Worm (Caenorhabditis elegans) whole organism, L3 larva: ENCODE data around the gene gphr-1.

Experiments used
- R02D3.7 ChIP-seq: fragments of 150-350 bp; optimal IDR thresholded peaks from 2 replicates; lab custom pipeline; 2014; ENCODE audit warnings: missing biosample characterization, missing genetic modification characterization
- ZK546.5 ChIP-seq: sonication (generic microtip); optimal IDR thresholded peaks from 2 replicates; lab custom pipeline; 2017; ENCODE audit warnings: missing biosample characterization, missing genetic modification characterization
- ama-1 ChIP-seq: fragments of 150-350 bp; optimal IDR thresholded peaks from 2 replicates; lab custom pipeline; 2018
- elt-2 ChIP-seq: sonication (generic microtip); optimal IDR thresholded peaks from 2 replicates; lab custom pipeline; 2016; ENCODE audit warnings: missing genetic modification reagents, mild to moderate bottlenecking, missing genetic modification characterization, missing compliant biosample characterization
- lin-15B ChIP-seq: fragments of 150-350 bp; optimal IDR thresholded peaks from 2 replicates; lab custom pipeline; 2014; ENCODE audit warnings: missing biosample characterization, missing genetic modification characterization
- nhr-11 ChIP-seq: fragments of 150-350 bp; optimal IDR thresholded peaks from 2 replicates; lab custom pipeline; 2014; ENCODE audit warnings: missing biosample characterization, missing genetic modification characterization
- nhr-76 ChIP-seq: fragments of 150-350 bp; sonication (generic microtip); optimal IDR thresholded peaks from 5 replicates; lab custom pipeline; 2014; ENCODE audit warnings: missing biosample characterization, missing genetic modification characterization
- pqm-1 ChIP-seq: fragments of 150-350 bp; optimal IDR thresholded peaks from 2 replicates; lab custom pipeline; 2017; ENCODE audit warnings: missing biosample characterization, missing genetic modification characterization, inconsistent platforms
- tbx-2 ChIP-seq: sonication (generic microtip); optimal IDR thresholded peaks from 2 replicates; lab custom pipeline; 2016; ENCODE audit warnings: mild to moderate bottlenecking, missing genetic modification characterization, missing compliant biosample characterization
- zag-1 ChIP-seq: fragments of 150-350 bp; optimal IDR thresholded peaks from 2 replicates; lab custom pipeline; 2014; ENCODE audit warnings: missing biosample characterization, missing genetic modification characterization
- ztf-4 ChIP-seq: fragments of 150-350 bp; optimal IDR thresholded peaks from 2 replicates; lab custom pipeline; 2014; ENCODE audit warnings: missing biosample characterization, missing genetic modification characterization

DNA sequence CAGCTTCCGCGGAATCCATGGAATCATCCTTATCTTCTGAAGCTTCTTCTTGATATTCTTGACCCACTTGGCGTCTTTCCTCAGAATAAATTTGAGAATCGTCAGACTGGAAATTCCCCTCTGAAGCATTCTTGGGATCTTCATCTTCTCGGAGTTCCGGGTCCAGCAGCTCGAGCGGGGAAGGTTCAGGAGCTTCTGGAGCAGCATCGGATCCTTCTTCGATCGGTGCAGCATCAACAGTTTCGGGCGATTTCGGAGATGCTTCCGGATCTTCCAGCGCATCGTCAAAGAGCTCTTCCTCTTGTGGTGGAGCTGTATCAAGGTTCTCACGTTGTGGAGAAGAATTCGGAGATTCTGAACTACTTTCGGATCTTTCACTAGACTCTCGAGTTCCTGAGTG lies 11.3 kb upstream of the gphr-1 start:
- TF ChIP-seq tbx-2 (tag; lab: Kevin White, UChicago) (no peak), nhr-11 (tag; lab: Kevin White, UChicago) (no peak), ztf-4 (no peak), ZK546.5 (tag; lab: Kevin White, UChicago) (no peak), nhr-76 (tag; lab: Kevin White, UChicago) (no peak), zag-1 (no peak), pqm-1 (tag; lab: Kevin White, UChicago) (no peak), lin-15B (tag; lab: Kevin White, UChicago) (no peak), elt-2 (tag; lab: Kevin White, UChicago) (no peak), ama-1 (lab: Kevin White, UChicago) (no peak), R02D3.7 (no peak)
